Worm (Caenorhabditis elegans) whole organism, L1 larva: ENCODE data around the gene F35D2.1.

Source experiments
- C04F5.9 ChIP-seq: sonication (generic microtip); optimal IDR thresholded peaks from 2 replicates; lab custom pipeline; 2016; ENCODE audit warnings: missing genetic modification characterization, missing compliant biosample characterization
- alr-1 ChIP-seq: fragments of 200-800 bp; sonication (Bioruptor generic); optimal IDR thresholded peaks from 2 replicates; lab custom pipeline; 2018; ENCODE audit warnings: borderline replicate concordance, mild to moderate bottlenecking, missing genetic modification characterization, missing compliant biosample characterization
- ama-1 ChIP-seq: fragments of 150-350 bp; optimal IDR thresholded peaks from 2 replicates; lab custom pipeline; 2014
- blmp-1 ChIP-seq: fragments of 150-350 bp; optimal IDR thresholded peaks from 2 replicates; lab custom pipeline; 2014; ENCODE audit warnings: missing biosample characterization, missing genetic modification characterization
- elt-2 ChIP-seq: sonication (generic microtip); optimal IDR thresholded peaks from 2 replicates; lab custom pipeline; 2016; ENCODE audit warnings: missing genetic modification characterization, mild to moderate bottlenecking, inconsistent platforms, missing compliant biosample characterization, missing genetic modification reagents
- fos-1 ChIP-seq: fragments of 150-350 bp; optimal IDR thresholded peaks from 2 replicates; lab custom pipeline; 2014; ENCODE audit warnings: missing biosample characterization, missing genetic modification characterization
- lin-39 ChIP-seq: fragments of 150-350 bp; optimal IDR thresholded peaks from 2 replicates; lab custom pipeline; 2014; ENCODE audit warnings: missing biosample characterization, missing genetic modification reagents, missing genetic modification characterization
- nhr-11 ChIP-seq: fragments of 150-350 bp; optimal IDR thresholded peaks from 2 replicates; lab custom pipeline; 2014; ENCODE audit warnings: missing biosample characterization, missing genetic modification characterization
- nhr-28 ChIP-seq: fragments of 150-350 bp; optimal IDR thresholded peaks from 2 replicates; lab custom pipeline; 2014; ENCODE audit warnings: missing biosample characterization, missing genetic modification characterization
- pqm-1 ChIP-seq: sonication (generic microtip); optimal IDR thresholded peaks from 3 replicates; lab custom pipeline; 2017; ENCODE audit warnings: missing biosample characterization, missing genetic modification characterization
- rnt-1 ChIP-seq: sonication (generic microtip); optimal IDR thresholded peaks from 2 replicates; lab custom pipeline; 2016; ENCODE audit warnings: mild to moderate bottlenecking, missing genetic modification characterization, moderate library complexity, missing compliant biosample characterization
- sox-4 ChIP-seq: sonication (generic microtip); optimal IDR thresholded peaks from 2 replicates; lab custom pipeline; 2016; ENCODE audit warnings: missing genetic modification characterization, missing compliant biosample characterization
- zag-1 ChIP-seq: fragments of 150-350 bp; optimal IDR thresholded peaks from 2 replicates; lab custom pipeline; 2014; ENCODE audit warnings: missing biosample characterization, missing genetic modification characterization
- ztf-11 ChIP-seq, 2 experiments: sonication (generic microtip); optimal IDR thresholded peaks; 2 replicates each; lab custom pipeline; 2016 to 2017; ENCODE audit warnings: missing genetic modification characterization in 2 of 2, missing biosample characterization in 1 of 2, missing compliant biosample characterization in 1 of 2

DNA sequence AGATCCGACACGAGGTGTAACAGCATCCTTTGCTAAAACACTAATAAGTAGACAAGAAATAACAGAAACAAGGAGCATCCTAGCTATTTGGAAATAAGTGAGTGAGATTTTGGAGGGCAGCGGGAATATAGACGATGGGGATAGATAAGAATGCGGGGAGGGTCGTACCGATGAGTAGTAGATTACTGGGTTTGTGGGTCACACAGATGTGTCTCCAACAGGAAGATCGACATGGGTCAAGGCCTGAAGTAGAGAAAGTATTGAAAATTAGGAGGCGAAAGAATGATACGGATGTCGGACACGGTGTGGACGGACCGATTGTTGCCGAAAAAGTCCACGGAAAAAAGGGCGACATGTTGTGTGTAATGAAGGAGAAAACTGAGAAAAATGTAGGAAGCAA lies 41.3 kb upstream of the F35D2.1 start, which contains the start of gene wrt-10:
- TF ChIP-seq blmp-1 (tag; lab: Kevin White, UChicago), result peak; percentile 91
- no peak for TF ChIP-seq lin-39 (tag; lab: Kevin White, UChicago)
- no peak for TF ChIP-seq alr-1 (tag; lab: Kevin White, UChicago)
- TF ChIP-seq C04F5.9 (tag; lab: Kevin White, UChicago), result no peak
- no peak for TF ChIP-seq ama-1 (lab: Kevin White, UChicago)
- no peak for TF ChIP-seq ztf-11 (tag; optimal IDR thresholded peaks at IDR 0.05; lab: Kevin White, UChicago)
- TF ChIP-seq nhr-28 (tag; lab: Kevin White, UChicago), result no peak
- TF ChIP-seq nhr-11, result no peak
- no peak for TF ChIP-seq sox-4 (tag; lab: Kevin White, UChicago)
- TF ChIP-seq pqm-1 (tag; lab: Kevin White, UChicago), result no peak
- no peak for TF ChIP-seq elt-2 (tag; lab: Kevin White, UChicago)
- no peak for TF ChIP-seq zag-1 (tag; lab: Kevin White, UChicago)
- no peak for TF ChIP-seq fos-1 (tag; lab: Kevin White, UChicago)
- no peak for TF ChIP-seq rnt-1 (tag; lab: Kevin White, UChicago)
